Worm (Caenorhabditis elegans): ENCODE data around the gene arrd-18.

DNA sequence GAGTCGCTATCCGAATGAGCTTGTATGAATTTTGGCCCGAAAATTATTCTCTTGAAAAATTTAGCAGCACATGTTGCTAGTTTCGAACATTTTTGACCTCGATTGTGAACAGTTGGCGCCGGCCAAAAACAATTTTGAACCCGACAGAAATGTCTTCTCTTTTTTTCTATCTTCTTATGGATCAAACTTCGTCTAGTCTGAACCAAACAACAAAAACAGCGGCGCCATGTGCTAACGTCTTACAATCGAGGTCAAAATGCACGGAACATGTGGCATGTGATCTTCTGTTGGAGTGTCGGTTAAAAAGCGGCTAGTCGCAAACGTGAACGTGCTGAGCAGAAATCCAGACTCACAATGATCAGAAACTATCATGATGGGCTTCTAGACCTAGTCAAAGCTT is 35.7 kb downstream of the arrd-18 start:
- TF ChIP-seq klf-2 (GFP tag; conservative IDR thresholded peaks at IDR 0.05) = no peak
- no peak for TF ChIP-seq ztf-23 (GFP tag; IDR thresholded peaks at IDR 0.05)
- TF ChIP-seq flt-1 (GFP tag; IDR thresholded peaks at IDR 0.05) = no peak
- no peak for TF ChIP-seq med-1 (GFP tag; optimal IDR thresholded peaks at IDR 0.05; ENCODE audit: insufficient read depth)
- TF ChIP-seq tab-1 (GFP tag; IDR thresholded peaks at IDR 0.05) = no peak

All from whole organism, midembryonic.